Fruit fly (Drosophila melanogaster) whole organism, wandering third instar larva: ENCODE results near the gene CG42591.
A peak's percentile ranks its signal among the peaks of the same experiment; 100 is the strongest.

Source experiments
- CrebA ChIP-seq: fragments of 200-800 bp; sonication (Bioruptor generic); optimal IDR thresholded peaks from 2 replicates; lab custom pipeline; 2016; ENCODE audit warnings: missing biosample characterization, mild to moderate bottlenecking, missing genetic modification characterization, borderline replicate concordance
- HLH106 ChIP-seq: fragments of 200-800 bp; optimal IDR thresholded peaks from 3 replicates; lab custom pipeline; 2019; ENCODE audit warnings: missing biosample characterization, mild to moderate bottlenecking, missing genetic modification characterization, moderate library complexity
- Myc ChIP-seq: fragments of >200 bp; optimal IDR thresholded peaks from 2 replicates; lab custom pipeline; 2017
- Vsx2 ChIP-seq: fragments of 200-300, 225-300 bp; sonication (Bioruptor generic); optimal IDR thresholded peaks from 2 replicates; lab custom pipeline; 2018; ENCODE audit warnings: missing biosample characterization, missing genetic modification characterization; ENCODE audit not compliant: partially characterized antibody
- dsf ChIP-seq: sonication (Bioruptor generic); optimal IDR thresholded peaks from 2 replicates; lab custom pipeline; 2016; ENCODE audit warnings: missing biosample characterization, missing genetic modification characterization, borderline replicate concordance
- ey ChIP-seq: fragments of 200-800 bp; sonication (Bioruptor generic); optimal IDR thresholded peaks from 2 replicates; lab custom pipeline; 2016; ENCODE audit warnings: missing biosample characterization, missing genetic modification characterization
- foxo ChIP-seq, 2 experiments: fragments of 200-800 bp; sonication (Bioruptor generic); optimal IDR thresholded peaks; 2 replicates in 1 of 2; 3 replicates in 1 of 2; lab custom pipeline; 2016 to 2017; ENCODE audit warnings: missing biosample characterization in 2 of 2, missing genetic modification characterization in 2 of 2
- fru ChIP-seq: fragments of 200-800 bp; sonication (Bioruptor generic); optimal IDR thresholded peaks from 3 replicates; lab custom pipeline; 2016; ENCODE audit warnings: missing biosample characterization, mild to moderate bottlenecking, missing genetic modification characterization
- h ChIP-seq: fragments of 200-800 bp; sonication (Bioruptor generic); optimal IDR thresholded peaks from 3 replicates; lab custom pipeline; 2016; ENCODE audit warnings: missing biosample characterization, mild to moderate bottlenecking, missing genetic modification characterization
- jim ChIP-seq: fragments of 175-275, 200-325 bp; sonication (Bioruptor generic); optimal IDR thresholded peaks from 2 replicates; lab custom pipeline; 2016; ENCODE audit warnings: missing biosample characterization, mild to moderate bottlenecking, missing genetic modification characterization
- psq ChIP-seq: fragments of 200-800 bp; sonication (Bioruptor generic); optimal IDR thresholded peaks from 3 replicates; lab custom pipeline; 2017; ENCODE audit warnings: missing biosample characterization, mild to moderate bottlenecking, missing genetic modification characterization, moderate library complexity
- usp ChIP-seq: fragments of >200 bp; optimal IDR thresholded peaks from 2 replicates; lab custom pipeline; 2017; ENCODE audit warnings: missing biosample characterization, missing genetic modification characterization

- peak; percentile 4 for TF ChIP-seq psq (GFP tag; lab: Kevin White, UChicago)
- TF ChIP-seq ey: no peak
- TF ChIP-seq Vsx2 (GFP tag; lab: Kevin White, UChicago): no peak
- TF ChIP-seq fru (GFP tag; lab: Kevin White, UChicago): no peak
- TF ChIP-seq CrebA: no peak
- TF ChIP-seq usp (GFP tag; lab: Kevin White, UChicago): no peak
- no peak for TF ChIP-seq Myc (lab: Kevin White, UChicago)
- TF ChIP-seq HLH106 (tag; lab: Kevin White, UChicago): no peak
- no peak for TF ChIP-seq dsf (GFP tag; lab: Kevin White, UChicago)
- no peak for TF ChIP-seq jim (GFP tag; lab: Kevin White, UChicago)
- TF ChIP-seq h (GFP tag; lab: Kevin White, UChicago): no peak
- TF ChIP-seq foxo (GFP tag; optimal IDR thresholded peaks at IDR 0.05; lab: Kevin White, UChicago): no peak
These were observed 28.2 kb downstream of the CG42591 start for dm6 chr3L:8041461-8042110.
